Worm (Caenorhabditis elegans): ENCODE data around the gene pph-1.

pph-1 gene

DNA sequence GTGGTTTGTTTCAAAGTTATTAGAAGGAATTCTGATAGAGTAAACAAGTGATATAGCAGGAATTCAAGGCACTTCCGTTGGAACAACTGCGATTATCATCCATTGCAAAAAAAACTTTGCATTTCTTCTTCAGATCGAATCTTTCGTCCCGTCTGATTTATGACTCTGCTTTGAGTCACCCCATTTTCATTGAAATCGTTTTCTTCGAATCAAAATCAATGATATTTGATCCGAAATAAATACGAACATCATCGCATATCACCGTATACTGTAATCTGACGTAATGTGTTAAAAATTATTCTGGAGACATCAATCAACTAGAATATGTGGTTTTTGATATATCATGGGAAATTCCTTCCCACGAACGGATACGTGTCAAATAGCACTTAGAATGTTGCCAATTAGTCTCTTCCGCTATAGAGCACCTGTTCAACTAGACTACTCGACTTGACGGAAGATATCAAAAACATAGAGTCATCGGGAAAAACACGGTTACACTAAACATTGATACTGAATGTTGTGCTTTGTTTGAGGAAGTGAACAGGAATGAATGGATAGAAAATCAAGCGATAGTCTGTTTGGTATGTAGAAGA, 28.6 kb downstream of the pph-1 start:
- TF ChIP-seq gmeb-1 (tag; optimal IDR thresholded peaks at IDR 0.05) (no peak), nhr-11 (tag; optimal IDR thresholded peaks at IDR 0.05) (peak; percentile 28), lin-11 (tag; optimal IDR thresholded peaks at IDR 0.05) (no peak), ceh-16 (tag; optimal IDR thresholded peaks at IDR 0.05) (no peak), elt-3 (tag; optimal IDR thresholded peaks at IDR 0.05) (no peak), blmp-1 (tag; optimal IDR thresholded peaks at IDR 0.05; ENCODE audit: insufficient read depth) (no peak), elt-1 (tag; optimal IDR thresholded peaks at IDR 0.05) (no peak), dmd-4 (tag; optimal IDR thresholded peaks at IDR 0.05) (no peak), lsy-2 (tag; optimal IDR thresholded peaks at IDR 0.05) (peak in 1 of 2 experiments; percentile 5), nhr-129 (tag; optimal IDR thresholded peaks at IDR 0.05) (no peak), skn-1 (tag; optimal IDR thresholded peaks at IDR 0.05) (no peak), nhr-21 (tag; optimal IDR thresholded peaks at IDR 0.05) (peak; percentile 5), F13H6.1 (tag; optimal IDR thresholded peaks at IDR 0.05) (peak; percentile 14)

DNA sequence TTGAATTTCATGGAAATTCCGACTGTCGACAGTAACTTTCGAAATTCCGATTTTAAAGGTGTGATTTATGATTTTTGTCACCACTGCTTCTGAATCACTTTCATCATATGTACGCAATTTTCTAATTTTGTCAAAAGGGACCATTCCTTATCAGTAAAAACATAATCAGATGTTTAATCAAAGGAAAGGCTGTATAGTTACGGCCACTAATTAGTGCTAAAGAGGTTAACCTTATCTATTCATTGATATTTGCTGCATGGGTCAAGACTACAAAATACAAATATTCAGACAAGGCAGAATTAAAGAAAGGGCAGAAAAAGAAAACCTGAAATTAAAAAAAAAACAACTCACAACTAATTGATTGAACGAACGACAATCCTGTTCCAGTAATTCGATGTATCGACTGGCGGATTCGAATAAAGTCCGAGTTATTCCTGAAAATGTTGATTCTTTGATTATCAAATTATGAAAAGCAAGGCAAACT, 29.7 kb downstream of the pph-1 start, which contains the start of gene T28B11.1:
Gene T28B11.1, minus strand, starts transcription at position 434 of the 484 bp plus-strand sequence.
- TF ChIP-seq elt-1 (tag; optimal IDR thresholded peaks at IDR 0.05) (no peak), egl-27 (tag; optimal IDR thresholded peaks at IDR 0.05) (no peak), F13H6.1 (tag; optimal IDR thresholded peaks at IDR 0.05) (peak; percentile 3), Y55F3AM.14 (GFP tag; optimal IDR thresholded peaks at IDR 0.05) (no peak), fos-1 (tag; optimal IDR thresholded peaks at IDR 0.05) (peak; percentile 13), R02D3.7 (tag; optimal IDR thresholded peaks at IDR 0.05) (no peak), nhr-129 (tag; optimal IDR thresholded peaks at IDR 0.05) (peak; percentile 38), nhr-25 (tag; optimal IDR thresholded peaks at IDR 0.05) (no peak), C34F6.9 (tag; optimal IDR thresholded peaks at IDR 0.05) (no peak), crh-2 (tag; optimal IDR thresholded peaks at IDR 0.05) (peak; percentile 14), blmp-1 (tag; optimal IDR thresholded peaks at IDR 0.05; ENCODE audit: insufficient read depth) (no peak), unc-55 (GFP tag; optimal IDR thresholded peaks at IDR 0.05) (no peak), sma-9 (GFP tag; optimal IDR thresholded peaks at IDR 0.05) (peak; percentile 64), sma-9 (tag; optimal IDR thresholded peaks at IDR 0.05) (no peak), lin-11 (tag; optimal IDR thresholded peaks at IDR 0.05) (no peak), sem-4 (tag; optimal IDR thresholded peaks at IDR 0.05) (no peak)

DNA sequence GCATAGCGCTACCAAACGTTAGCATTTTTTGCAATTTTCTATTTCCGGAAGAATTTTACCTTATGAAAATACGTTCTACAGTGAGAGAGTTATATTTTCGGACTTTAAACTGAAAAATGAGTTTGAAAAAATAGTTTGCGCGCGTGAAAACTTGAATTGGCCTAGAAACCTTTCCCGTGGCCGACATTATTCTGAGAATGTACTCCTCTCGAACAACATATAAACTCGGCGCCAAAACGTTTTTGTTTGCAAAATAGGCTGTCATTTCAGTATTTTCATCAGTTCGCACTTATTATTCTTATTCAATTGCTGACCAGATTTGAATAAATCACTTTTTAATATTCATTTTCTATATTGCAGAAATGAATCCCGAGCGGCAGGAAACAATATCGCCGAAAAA, 34.4 kb downstream of the pph-1 start, which contains the start of the genes mre-11 and wdr-5.3:
Gene mre-11, minus strand, starts transcription at position 113 of the 400 bp plus-strand sequence.
Gene wdr-5.3, plus strand, starts transcription at position 361 of the 400 bp plus-strand sequence.
- TF ChIP-seq lsy-2 (tag; optimal IDR thresholded peaks at IDR 0.05) (peak in 1 of 2 experiments; percentile 8), lin-11 (tag; optimal IDR thresholded peaks at IDR 0.05) (peak; percentile 32), gmeb-1 (tag; optimal IDR thresholded peaks at IDR 0.05) (peak; percentile 80), crh-2 (tag; optimal IDR thresholded peaks at IDR 0.05) (peak; percentile 78), snpc-4 (tag; optimal IDR thresholded peaks at IDR 0.05) (peak; percentile 27), nhr-6 (tag; optimal IDR thresholded peaks at IDR 0.05) (peak; percentile 40), nhr-11 (tag; optimal IDR thresholded peaks at IDR 0.05) (no peak), elt-1 (tag; optimal IDR thresholded peaks at IDR 0.05) (no peak), nhr-129 (tag; optimal IDR thresholded peaks at IDR 0.05) (peak; percentile 18), ama-1 (optimal IDR thresholded peaks at IDR 0.05) (no peak), lin-39 (tag; optimal IDR thresholded peaks at IDR 0.05) (no peak), F13H6.1 (tag; optimal IDR thresholded peaks at IDR 0.05) (peak; percentile 67), nhr-21 (tag; optimal IDR thresholded peaks at IDR 0.05) (no peak), sma-3 (GFP tag; optimal IDR thresholded peaks at IDR 0.05) (peak; percentile 64), sma-9 (GFP tag; optimal IDR thresholded peaks at IDR 0.05) (peak; percentile 89), sma-9 (tag; optimal IDR thresholded peaks at IDR 0.05) (no peak), ztf-11 (tag; optimal IDR thresholded peaks at IDR 0.05) (no peak), C34F6.9 (tag; optimal IDR thresholded peaks at IDR 0.05) (peak; percentile 69), nhr-10 (tag; optimal IDR thresholded peaks at IDR 0.05) (no peak), mdl-1 (tag; optimal IDR thresholded peaks at IDR 0.05) (peak in 1 of 2 experiments; percentile 16), nhr-23 (tag; optimal IDR thresholded peaks at IDR 0.05) (no peak), peb-1 (tag; optimal IDR thresholded peaks at IDR 0.05) (no peak)

- TF ChIP-seq snpc-4 (tag; optimal IDR thresholded peaks at IDR 0.05) (no peak), egl-27 (tag; optimal IDR thresholded peaks at IDR 0.05) (no peak), alr-1 (tag; optimal IDR thresholded peaks at IDR 0.05) (no peak), unc-39 (tag; optimal IDR thresholded peaks at IDR 0.05) (no peak), C34F6.9 (tag; optimal IDR thresholded peaks at IDR 0.05) (no peak)
Measured at ce11 chrV:10741357-10741756, 39.0 kb downstream of the pph-1 start, which contains the start of gene ZC302.3. TSS of gene ZC302.3 (minus strand) at chrV:10741457.
